Fruit fly (Drosophila melanogaster): Measurements from ENCODE around the gene mew.

The mew gene

DNA sequence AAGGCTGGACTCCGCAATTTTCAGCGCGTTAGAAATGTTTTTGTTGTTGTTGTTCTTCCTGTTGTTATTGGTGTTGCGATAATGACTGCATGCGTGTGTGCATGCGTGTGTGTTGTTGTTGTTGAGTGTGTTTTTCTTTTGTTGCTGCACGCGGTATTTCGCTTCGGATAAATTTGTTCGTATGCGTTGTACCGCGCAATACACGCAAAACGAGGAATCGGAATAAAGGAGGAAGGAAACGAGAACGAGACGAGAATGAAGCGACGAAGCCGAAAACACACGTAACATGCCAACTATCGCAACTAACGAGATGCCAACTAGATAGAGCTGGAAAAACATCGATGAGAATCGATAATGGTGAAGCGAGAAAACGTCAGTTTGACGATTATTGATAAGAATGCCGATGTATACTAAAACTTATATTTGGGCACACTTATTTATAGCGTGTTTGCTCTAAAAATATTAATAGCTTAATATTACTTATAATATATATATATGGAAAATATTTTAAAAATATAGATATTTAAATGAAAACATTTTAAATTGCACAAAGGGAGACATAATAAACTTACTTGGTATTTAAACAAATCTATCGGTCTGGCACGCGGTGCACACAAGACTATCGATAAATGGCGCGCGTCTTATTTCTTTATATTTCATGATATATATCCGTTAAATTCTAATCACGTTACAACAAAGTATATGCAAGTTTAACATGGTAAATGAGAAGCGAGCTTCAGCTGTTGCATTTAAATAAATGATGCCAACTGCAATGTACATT is 46.7 kb downstream of the mew start, which contains the start of gene sno (continued):
- TF ChIP-seq Gsc (GFP tag; IDR thresholded peaks at IDR 0.05) (no peak), cas (GFP tag; IDR thresholded peaks at IDR 0.05) (no peak), Six4 (GFP tag; optimal IDR thresholded peaks at IDR 0.05) (no peak), ham (GFP tag; IDR thresholded peaks at IDR 0.05) (no peak), tll (GFP tag; optimal IDR thresholded peaks at IDR 0.05) (no peak), h (optimal IDR thresholded peaks at IDR 0.05) (no peak), CG6175 (GFP tag; IDR thresholded peaks at IDR 0.05) (no peak), Bdp1 (GFP tag; optimal IDR thresholded peaks at IDR 0.05) (no peak), sima (GFP tag; optimal IDR thresholded peaks at IDR 0.05) (no peak), ash1 (GFP tag; optimal IDR thresholded peaks at IDR 0.05) (no peak), Jarid2 (GFP tag; optimal IDR thresholded peaks at IDR 0.05) (peak; percentile 78), CG31388 (GFP tag; optimal IDR thresholded peaks at IDR 0.05) (no peak), CG2875 (GFP tag; optimal IDR thresholded peaks at IDR 0.05) (no peak), CG4730 (GFP tag; IDR thresholded peaks at IDR 0.05) (no peak), D19A (tag; optimal IDR thresholded peaks at IDR 0.05) (no peak), CG6683 (GFP tag; optimal IDR thresholded peaks at IDR 0.05) (no peak), nmo (GFP tag; optimal IDR thresholded peaks at IDR 0.05) (peak; percentile 10), unc-4 (GFP tag; IDR thresholded peaks at IDR 0.05; ENCODE audit: partially characterized antibody) (peak; percentile 78), lola (GFP tag; optimal IDR thresholded peaks at IDR 0.05) (no peak), unpg (GFP tag; optimal IDR thresholded peaks at IDR 0.05) (no peak), CG7963 (GFP tag; IDR thresholded peaks at IDR 0.05; ENCODE audit: partially characterized antibody) (peak; percentile 83; the same call in 2 of the 3 replicates), Opbp (GFP tag; IDR thresholded peaks at IDR 0.05; ENCODE audit: partially characterized antibody) (peak; percentile 90), CG15601 (tag; optimal IDR thresholded peaks at IDR 0.05) (no peak), CG15479 (GFP tag; optimal IDR thresholded peaks at IDR 0.05) (peak; percentile 33), HmgZ (tag; optimal IDR thresholded peaks at IDR 0.05) (no peak), Aef1 (GFP tag; IDR thresholded peaks at IDR 0.05) (no peak), CG2199 (GFP tag; IDR thresholded peaks at IDR 0.05) (no peak), CG12219 (GFP tag; optimal IDR thresholded peaks at IDR 0.05) (no peak), yki (optimal IDR thresholded peaks at IDR 0.05) (no peak), Hr78 (GFP tag; optimal IDR thresholded peaks at IDR 0.05) (no peak), CG32767 (GFP tag; IDR thresholded peaks at IDR 0.05) (no peak), luna (GFP tag; optimal IDR thresholded peaks at IDR 0.05) (no peak), CG10274 (GFP tag; optimal IDR thresholded peaks at IDR 0.05) (no peak), CG18011 (GFP tag; optimal IDR thresholded peaks at IDR 0.05) (no peak), Abd-B (GFP tag; optimal IDR thresholded peaks at IDR 0.05) (no peak), sqz (GFP tag; optimal IDR thresholded peaks at IDR 0.05) (no peak), CG42726 (GFP tag; IDR thresholded peaks at IDR 0.05; ENCODE audit: partially characterized antibody) (peak; percentile 90), en (GFP tag; optimal IDR thresholded peaks at IDR 0.05) (no peak), Dip2 (GFP tag; IDR thresholded peaks at IDR 0.05) (no peak), ttk (GFP tag; IDR thresholded peaks at IDR 0.05) (no peak), Sry-β (GFP tag; optimal IDR thresholded peaks at IDR 0.05) (no peak), HLHmδ (GFP tag; optimal IDR thresholded peaks at IDR 0.05) (no peak), pho (GFP tag; optimal IDR thresholded peaks at IDR 0.05) (no peak), lilli (GFP tag; optimal IDR thresholded peaks at IDR 0.05) (no peak), so (GFP tag; IDR thresholded peaks at IDR 0.05) (no peak), lmd (GFP tag; IDR thresholded peaks at IDR 0.05) (no peak), CG10321 (GFP tag; IDR thresholded peaks at IDR 0.05) (no peak), Mad (GFP tag; optimal IDR thresholded peaks at IDR 0.05) (no peak), Sox100B (GFP tag; optimal IDR thresholded peaks at IDR 0.05) (no peak), CG16863 (GFP tag; optimal IDR thresholded peaks at IDR 0.05) (no peak)
